In genomic region chr3L:20695328-20695822, dm6 we compare ENCODE assay signal across 3 fruit fly cellular contexts.
A peak's percentile ranks its signal among the peaks of the same experiment; 100 is the strongest.
TF ChIP-seq lines count a peak whose summit lies in the region.

TSS of gene kni (minus strand) at chr3L:20695378.

- no peak for TF ChIP-seq CTCF in whole organism, embryonic (GFP tag; optimal IDR thresholded peaks at IDR 0.05; lab: Kevin White, UChicago)

TF ChIP-seq in whole organism, embryonic, 481 proteins besides CTCF, POLR2A, EP300 and RAD21 (continues in another document):
- TF ChIP-seq pros (GFP tag; optimal IDR thresholded peaks at IDR 0.05; lab: Kevin White, UChicago) (peak; percentile 54), HLH4C (GFP tag; IDR thresholded peaks at IDR 0.05; lab: Robert Waterston, UW; ENCODE audit: partially characterized antibody) (0 out of 3 replicates have a peak, but pooled peaks have one; percentile 34), NK7.1 (GFP tag; optimal IDR thresholded peaks at IDR 0.05; lab: Kevin White, UChicago) (no peak), Atf3 (GFP tag; optimal IDR thresholded peaks at IDR 0.05; lab: Kevin White, UChicago) (no peak), tap (tag; optimal IDR thresholded peaks at IDR 0.05; lab: Kevin White, UChicago) (no peak), Trl (optimal IDR thresholded peaks at IDR 0.05; lab: Kevin White, UChicago) (peak; percentile 77 to 84), Trl (GFP tag; optimal IDR thresholded peaks at IDR 0.05; lab: Kevin White, UChicago) (no peak), Deaf1 (tag; optimal IDR thresholded peaks at IDR 0.05; lab: Kevin White, UChicago) (peak; percentile 81), Pdp1 (GFP tag; optimal IDR thresholded peaks at IDR 0.05; lab: Kevin White, UChicago) (no peak), Nf-YC (tag; optimal IDR thresholded peaks at IDR 0.05; lab: Kevin White, UChicago) (peak; percentile 90), Chrac-16 (GFP tag; optimal IDR thresholded peaks at IDR 0.05; lab: Kevin White, UChicago) (no peak), tna (GFP tag; IDR thresholded peaks at IDR 0.05; lab: Robert Waterston, UW; ENCODE audit: partially characterized antibody) (no peak), CG1233 (GFP tag; optimal IDR thresholded peaks at IDR 0.05; lab: Kevin White, UChicago) (no peak), twi (tag; optimal IDR thresholded peaks at IDR 0.05; lab: Kevin White, UChicago) (no peak), ab (GFP tag; optimal IDR thresholded peaks at IDR 0.05; lab: Kevin White, UChicago) (no peak), CG10979 (tag; optimal IDR thresholded peaks at IDR 0.05; lab: Kevin White, UChicago) (no peak), CG4854 (GFP tag; optimal IDR thresholded peaks at IDR 0.05; lab: Kevin White, UChicago) (no peak), org-1 (GFP tag; optimal IDR thresholded peaks at IDR 0.05; lab: Kevin White, UChicago) (no peak), hbn (GFP tag; IDR thresholded peaks at IDR 0.05; lab: Robert Waterston, UW; ENCODE audit: partially characterized antibody) (0 out of 2 replicates have a peak, but pooled peaks have one; percentile 18), danr (GFP tag; IDR thresholded peaks at IDR 0.05; lab: Robert Waterston, UW) (no peak), repo (GFP tag; optimal IDR thresholded peaks at IDR 0.05; lab: Kevin White, UChicago) (no peak), CG15073 (GFP tag; optimal IDR thresholded peaks at IDR 0.05; lab: Kevin White, UChicago) (no peak), CG7987 (GFP tag; optimal IDR thresholded peaks at IDR 0.05; lab: Kevin White, UChicago) (no peak), MBD-R2 (GFP tag; IDR thresholded peaks at IDR 0.05; lab: Robert Waterston, UW) (no peak), MTF-1 (GFP tag; optimal IDR thresholded peaks at IDR 0.05; lab: Kevin White, UChicago; ENCODE audit: borderline replicate concordance) (no peak), kni (GFP tag; optimal IDR thresholded peaks at IDR 0.05; lab: Kevin White, UChicago) (peak; percentile 93), CG10209 (GFP tag; optimal IDR thresholded peaks at IDR 0.05; lab: Kevin White, UChicago) (no peak), CG13287 (GFP tag; IDR thresholded peaks at IDR 0.05; lab: Robert Waterston, UW; ENCODE audit: partially characterized antibody) (0 out of 2 replicates have a peak, but pooled peaks have one; percentile 14), CG12299 (tag; optimal IDR thresholded peaks at IDR 0.05; lab: Kevin White, UChicago) (no peak)

TF ChIP-seq in whole organism, prepupa, 60 proteins besides CTCF, POLR2A, EP300 and RAD21:
- TF ChIP-seq CG7368 (GFP tag; optimal IDR thresholded peaks at IDR 0.05; lab: Kevin White, UChicago) (no peak), CG8119 (GFP tag; IDR thresholded peaks at IDR 0.05; lab: Robert Waterston, UW) (no peak), Sox102F (GFP tag; optimal IDR thresholded peaks at IDR 0.05; lab: Kevin White, UChicago) (no peak), Eip78C (GFP tag; lab: Kevin White, UChicago) (peak; percentile 37), eg (GFP tag; IDR thresholded peaks at IDR 0.05; lab: Robert Waterston, UW) (0 out of 3 replicates have a peak, but pooled peaks have one; percentile 20)

TF ChIP-seq in whole organism, wandering third instar larva, 38 proteins besides CTCF, POLR2A, EP300 and RAD21:
- TF ChIP-seq OdsH (GFP tag; optimal IDR thresholded peaks at IDR 0.05; lab: Kevin White, UChicago) (no peak), GATAd (GFP tag; optimal IDR thresholded peaks at IDR 0.05; lab: Kevin White, UChicago) (no peak), CrebA (GFP tag; optimal IDR thresholded peaks at IDR 0.05; lab: Kevin White, UChicago; ENCODE audit: borderline replicate concordance) (peak; percentile 17), Vsx2 (GFP tag; optimal IDR thresholded peaks at IDR 0.05; lab: Kevin White, UChicago; ENCODE audit: partially characterized antibody) (peak; percentile 23), Dif (GFP tag; optimal IDR thresholded peaks at IDR 0.05; lab: Kevin White, UChicago; ENCODE audit: partially characterized antibody) (peak; percentile 26)
